Worm (Caenorhabditis elegans) whole organism, young adult: ENCODE measurements around the gene Y25C1A.7.

Source experiments
- B0261.1 ChIP-seq: sonication (generic microtip); optimal IDR thresholded peaks from 2 replicates; lab custom pipeline; 2016; ENCODE audit warnings: mild to moderate bottlenecking, missing genetic modification characterization, moderate library complexity, missing compliant biosample characterization
- C06A6.2 ChIP-seq: fragments of 200-800 bp; sonication (Bioruptor generic); conservative IDR thresholded peaks from 2 replicates; pipeline ENCODE4 v1.3.6; 2022; ENCODE audit warnings: missing genetic modification characterization, missing compliant biosample characterization
- C17E4.6 ChIP-seq: fragments of 200-800 bp; sonication (Bioruptor generic); IDR thresholded peaks from 2 replicates; pipeline ENCODE4 v1.3.6; 2022; ENCODE audit warnings: missing genetic modification reagents, missing genetic modification characterization, missing compliant biosample characterization
- F39B2.1 ChIP-seq: fragments of 200-800 bp; sonication (Bioruptor generic); IDR thresholded peaks from 2 replicates; pipeline ENCODE4 v1.3.6; 2022; ENCODE audit warnings: missing genetic modification reagents, missing genetic modification characterization, missing compliant biosample characterization
- F52B5.7 ChIP-seq: sonication (generic microtip); optimal IDR thresholded peaks from 2 replicates; lab custom pipeline; 2016; ENCODE audit warnings: mild to moderate bottlenecking, missing genetic modification characterization, missing compliant biosample characterization
- F55B11.4 ChIP-seq: sonication (generic microtip); optimal IDR thresholded peaks from 2 replicates; lab custom pipeline; 2016; ENCODE audit warnings: missing compliant biosample characterization, missing genetic modification characterization, borderline replicate concordance; ENCODE audit not compliant: insufficient read depth
- attf-5 ChIP-seq: fragments of 200-800 bp; sonication (Bioruptor generic); optimal IDR thresholded peaks from 2 replicates; lab custom pipeline; 2018; ENCODE audit warnings: mild to moderate bottlenecking, missing genetic modification characterization, missing compliant biosample characterization
- bed-2 ChIP-seq: fragments of 200-800 bp; sonication (Bioruptor generic); IDR thresholded peaks from 2 replicates; pipeline ENCODE4 v1.3.6; 2022; ENCODE audit warnings: missing genetic modification reagents, missing genetic modification characterization, missing compliant biosample characterization
- cebp-2 ChIP-seq: fragments of 200-800 bp; sonication (Bioruptor generic); IDR thresholded peaks from 2 replicates; pipeline ENCODE4 v1.3.6; 2022; ENCODE audit warnings: missing genetic modification characterization, missing compliant biosample characterization
- ceh-27 ChIP-seq: fragments of 200-800 bp; sonication (Bioruptor generic); optimal IDR thresholded peaks from 2 replicates; lab custom pipeline; 2018; ENCODE audit warnings: mild to moderate bottlenecking, missing genetic modification characterization, moderate library complexity, missing compliant biosample characterization
- ceh-79 ChIP-seq: sonication (generic microtip); optimal IDR thresholded peaks from 2 replicates; lab custom pipeline; 2017; ENCODE audit warnings: mild to moderate bottlenecking, missing genetic modification characterization, missing compliant biosample characterization
- chd-7 ChIP-seq: sonication (generic microtip); optimal IDR thresholded peaks from 2 replicates; lab custom pipeline; 2016; ENCODE audit warnings: mild to moderate bottlenecking, missing genetic modification characterization, moderate library complexity, missing compliant biosample characterization
- dpl-1 ChIP-seq: fragments of 150-350 bp; optimal IDR thresholded peaks from 2 replicates; lab custom pipeline; 2014; ENCODE audit warnings: missing biosample characterization, missing genetic modification reagents, missing genetic modification characterization
- egl-18 ChIP-seq: fragments of 200-800 bp; sonication (Bioruptor generic); IDR thresholded peaks from 2 replicates; pipeline ENCODE4 v1.3.6; 2022; ENCODE audit warnings: missing genetic modification reagents, missing genetic modification characterization, missing compliant biosample characterization
- egrh-3 ChIP-seq: fragments of 200-800 bp; sonication (Bioruptor generic); IDR thresholded peaks from 2 replicates; pipeline ENCODE4 v1.3.6; 2022; ENCODE audit warnings: missing genetic modification reagents, missing genetic modification characterization, missing compliant biosample characterization
- gei-17 ChIP-seq: fragments of 200-800 bp; sonication (Bioruptor generic); optimal IDR thresholded peaks from 2 replicates; lab custom pipeline; 2018; ENCODE audit warnings: mild to moderate bottlenecking, missing genetic modification characterization, missing compliant biosample characterization
- hmg-1.2 ChIP-seq: fragments of 200-800 bp; sonication (Bioruptor generic); IDR thresholded peaks from 2 replicates; pipeline ENCODE4 v1.3.6; 2022; ENCODE audit warnings: missing genetic modification reagents, missing genetic modification characterization, missing compliant biosample characterization
- hsf-1 ChIP-seq: fragments of 200-800 bp; sonication (Bioruptor generic); IDR thresholded peaks from 2 replicates; pipeline ENCODE4 v1.3.6; 2022; ENCODE audit warnings: missing genetic modification reagents, missing genetic modification characterization, missing compliant biosample characterization
- lin-54 ChIP-seq: fragments of 200-800 bp; sonication (Bioruptor generic); optimal IDR thresholded peaks from 2 replicates; lab custom pipeline; 2018; ENCODE audit warnings: mild to moderate bottlenecking, missing genetic modification characterization, missing compliant biosample characterization
- lsy-27 ChIP-seq: sonication (generic microtip); optimal IDR thresholded peaks from 2 replicates; lab custom pipeline; 2017; ENCODE audit warnings: missing genetic modification characterization, mild to moderate bottlenecking, missing compliant biosample characterization, antibody characterized with exemption, missing genotype, borderline replicate concordance; ENCODE audit not compliant: insufficient read depth
- madf-6 ChIP-seq: fragments of 200-800 bp; sonication (Bioruptor generic); IDR thresholded peaks from 2 replicates; pipeline ENCODE4 v1.3.6; 2022; ENCODE audit warnings: missing genetic modification reagents, missing genetic modification characterization, missing compliant biosample characterization
- mcd-1 ChIP-seq: fragments of 200-800 bp; sonication (Bioruptor generic); IDR thresholded peaks from 2 replicates; pipeline ENCODE4 v1.3.6; 2022; ENCODE audit warnings: missing genetic modification reagents, missing genetic modification characterization, missing compliant biosample characterization
- nfyb-1 ChIP-seq: fragments of 200-800 bp; sonication (Bioruptor generic); IDR thresholded peaks from 2 replicates; pipeline ENCODE4 v1.3.6; 2022; ENCODE audit warnings: missing genetic modification reagents, missing genetic modification characterization, missing compliant biosample characterization
- nhr-179 ChIP-seq: sonication (generic microtip); optimal IDR thresholded peaks from 2 replicates; lab custom pipeline; 2016; ENCODE audit warnings: mild to moderate bottlenecking, missing genetic modification characterization, missing compliant biosample characterization
- pbrm-1 ChIP-seq: fragments of 200-800 bp; sonication (Bioruptor generic); IDR thresholded peaks from 2 replicates; pipeline ENCODE4 v1.3.6; 2022; ENCODE audit warnings: missing genetic modification reagents, missing genetic modification characterization, missing compliant biosample characterization
- pha-4 ChIP-seq: fragments of 150-350 bp; sonication (generic microtip); optimal IDR thresholded peaks from 2 replicates; lab custom pipeline; 2014; ENCODE audit warnings: missing biosample characterization, missing genetic modification reagents, missing genetic modification characterization
- snpc-3.4 ChIP-seq: sonication (generic microtip); optimal IDR thresholded peaks from 2 replicates; lab custom pipeline; 2017; ENCODE audit warnings: missing genetic modification characterization, mild to moderate bottlenecking, missing compliant biosample characterization, antibody characterized with exemption, moderate library complexity, missing genotype, missing genetic modification reagents
- tbp1 ChIP-seq: fragments of 200-800 bp; sonication (Bioruptor generic); optimal IDR thresholded peaks from 2 replicates; lab custom pipeline; 2018; ENCODE audit warnings: mild to moderate bottlenecking, missing genetic modification characterization, missing compliant biosample characterization
- tbx-9 ChIP-seq: sonication (generic microtip); optimal IDR thresholded peaks from 2 replicates; lab custom pipeline; 2016; ENCODE audit warnings: borderline replicate concordance, missing genetic modification characterization, inconsistent platforms, missing compliant biosample characterization
- zfh-2 ChIP-seq: fragments of 200-800 bp; sonication (Bioruptor generic); conservative IDR thresholded peaks from 2 replicates; pipeline ENCODE4 v1.3.6; 2022; ENCODE audit warnings: missing genetic modification reagents, missing genetic modification characterization, missing compliant biosample characterization
- ztf-22 ChIP-seq: fragments of 200-800 bp; sonication (Bioruptor generic); optimal IDR thresholded peaks from 2 replicates; lab custom pipeline; 2018; ENCODE audit warnings: mild to moderate bottlenecking, missing genetic modification characterization, moderate library complexity, missing compliant biosample characterization
- ztf-6 ChIP-seq: fragments of 200-800 bp; sonication (Bioruptor generic); IDR thresholded peaks from 2 replicates; pipeline ENCODE4 v1.3.6; 2022; ENCODE audit warnings: missing genetic modification reagents, missing genetic modification characterization, missing compliant biosample characterization

Gene Y25C1A.7

DNA sequence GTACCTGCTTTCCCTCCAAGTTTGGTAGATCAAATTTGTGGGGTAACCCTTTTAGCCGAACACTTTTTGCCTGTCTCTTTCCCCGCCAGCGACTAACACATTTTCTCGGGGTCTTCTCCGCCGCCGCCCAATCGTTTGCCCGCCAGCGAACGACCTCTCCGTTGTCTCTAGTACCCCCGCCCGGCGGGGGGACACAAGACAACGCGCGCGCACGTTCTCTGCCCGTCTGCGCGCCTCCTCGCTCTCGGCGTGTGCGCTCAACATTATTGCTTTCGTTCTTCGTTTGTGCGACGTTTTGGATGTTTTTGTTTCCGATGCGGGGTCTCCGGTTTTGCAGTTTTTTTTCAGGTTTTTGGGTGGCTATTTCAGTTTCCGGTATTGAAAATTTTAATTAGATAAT, 15.3 kb downstream of the Y25C1A.7 start (continued):
- no peak for TF ChIP-seq ztf-22 (GFP tag; lab: Kevin White, UChicago)
- no peak for TF ChIP-seq pbrm-1 (GFP tag; lab: Robert Waterston, UW)
- TF ChIP-seq ztf-6, result no peak
- no peak for TF ChIP-seq C06A6.2
- TF ChIP-seq F52B5.7 (tag; lab: Kevin White, UChicago), result no peak
- peak; percentile 18 for TF ChIP-seq ceh-27 (GFP tag; lab: Kevin White, UChicago)
- no peak for TF ChIP-seq nfyb-1 (GFP tag; lab: Robert Waterston, UW)
- no peak for TF ChIP-seq dpl-1 (GFP tag; lab: Kevin White, UChicago)
- TF ChIP-seq pha-4 (tag; lab: Kevin White, UChicago), result no peak
- TF ChIP-seq chd-7 (tag; lab: Kevin White, UChicago), result no peak
- peak; percentile 23 for TF ChIP-seq attf-5 (GFP tag; lab: Kevin White, UChicago)
- 0 out of 2 replicates have a peak, but pooled peaks have one; percentile 29 for TF ChIP-seq egl-18 (GFP tag; lab: Robert Waterston, UW)
- TF ChIP-seq, all 124 proteins: peak for 11

DNA sequence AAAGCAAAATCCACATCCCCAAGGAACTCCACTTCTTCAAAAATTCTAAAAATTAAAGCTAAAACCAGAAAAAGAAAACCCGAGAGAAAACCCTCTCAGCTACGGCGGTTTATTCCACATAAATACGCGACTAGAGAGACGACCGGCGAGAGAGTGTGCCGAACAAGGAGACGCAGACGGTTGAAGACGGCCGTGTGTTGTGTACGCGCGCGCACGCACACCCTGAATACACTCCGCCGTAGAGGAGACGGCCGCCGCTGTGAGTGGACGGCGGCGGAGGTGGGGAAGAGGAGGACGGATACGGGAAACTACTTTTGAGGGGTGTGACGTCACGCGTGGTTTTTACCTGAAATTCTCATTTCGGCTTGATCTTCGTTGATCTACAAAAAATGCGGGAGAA, 16.2 kb downstream of the Y25C1A.7 start:
- TF ChIP-seq C17E4.6 (GFP tag; lab: Robert Waterston, UW) (no peak), hsf-1 (GFP tag; lab: Robert Waterston, UW) (0 out of 2 replicates have a peak, but pooled peaks have one; percentile 41), mcd-1 (GFP tag; lab: Robert Waterston, UW) (0 out of 2 replicates have a peak, but pooled peaks have one; percentile 8), tbp1 (GFP tag; lab: Kevin White, UChicago) (no peak), F39B2.1 (GFP tag; lab: Robert Waterston, UW) (no peak), hmg-1.2 (peak; percentile 96), pha-4 (tag; lab: Kevin White, UChicago) (no peak), lsy-27 (tag; lab: Kevin White, UChicago) (no peak), cebp-2 (0 out of 2 replicates have a peak, but pooled peaks have one; percentile 49), madf-6 (0 out of 2 replicates have a peak, but pooled peaks have one; percentile 0), zfh-2 (GFP tag; lab: Robert Waterston, UW) (peak; percentile 89), egrh-3 (peak; percentile 53; the same call in 1 of the 2 replicates), pbrm-1 (GFP tag; lab: Robert Waterston, UW) (no peak)

DNA sequence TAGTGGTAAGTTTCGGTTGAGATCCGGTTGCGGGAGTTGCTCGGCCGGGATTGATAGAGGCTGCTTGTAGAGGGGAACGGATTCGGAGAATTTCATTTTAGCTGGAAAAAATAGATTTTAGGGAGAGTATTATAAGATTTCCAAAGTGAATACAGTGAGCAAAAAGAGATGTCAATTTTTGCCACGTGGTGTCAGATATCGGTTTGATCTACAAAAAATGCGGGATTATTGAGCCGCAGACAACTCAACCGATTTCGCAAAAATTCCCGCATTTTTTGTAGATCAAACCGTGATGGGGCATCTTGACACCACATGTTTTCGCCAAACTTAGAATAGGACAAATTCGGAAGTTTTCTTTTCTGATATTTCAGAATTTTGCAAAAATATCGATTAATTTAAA, 16.6 kb downstream of the Y25C1A.7 start, which contains the start of gene lido-13:
Gene lido-13 (minus strand): TSS at position 101 of the 400 bp plus-strand sequence.
- TF ChIP-seq bed-2, result no peak
- peak; percentile 38; the same call in 1 of the 2 replicates for TF ChIP-seq madf-6

DNA sequence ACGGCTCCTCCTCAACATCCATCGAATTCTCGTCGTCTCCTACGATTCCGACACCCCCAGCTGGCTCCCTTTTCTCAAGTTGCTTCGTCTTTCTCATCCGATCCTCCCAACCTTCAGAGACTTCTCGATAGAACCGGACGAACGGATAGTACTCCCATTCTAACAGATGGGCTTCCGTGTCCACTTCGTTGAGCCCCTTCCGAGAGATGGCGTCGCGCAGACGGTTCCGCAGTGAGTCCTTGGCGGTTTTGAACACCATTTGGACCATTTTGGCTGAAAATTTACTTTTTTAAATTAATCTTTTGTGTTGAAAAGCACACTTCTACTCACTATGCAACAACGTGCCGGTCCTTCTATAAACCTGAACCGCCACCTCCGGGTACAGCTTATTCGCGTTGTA, 17.2 kb downstream of the Y25C1A.7 start:
- no peak for TF ChIP-seq tbx-9 (tag; lab: Kevin White, UChicago)
- no peak for TF ChIP-seq lin-54 (GFP tag; lab: Kevin White, UChicago)
- TF ChIP-seq F55B11.4, result no peak
- no peak for TF ChIP-seq pbrm-1 (GFP tag; lab: Robert Waterston, UW)
- no peak for TF ChIP-seq ceh-79 (tag; lab: Kevin White, UChicago)
- TF ChIP-seq nhr-179, result no peak
- TF ChIP-seq B0261.1 (tag; lab: Kevin White, UChicago), result no peak
- TF ChIP-seq pha-4 (tag; lab: Kevin White, UChicago), result no peak
- no peak for TF ChIP-seq gei-17 (GFP tag; lab: Kevin White, UChicago)
- TF ChIP-seq C17E4.6 (GFP tag; lab: Robert Waterston, UW), result no peak

DNA sequence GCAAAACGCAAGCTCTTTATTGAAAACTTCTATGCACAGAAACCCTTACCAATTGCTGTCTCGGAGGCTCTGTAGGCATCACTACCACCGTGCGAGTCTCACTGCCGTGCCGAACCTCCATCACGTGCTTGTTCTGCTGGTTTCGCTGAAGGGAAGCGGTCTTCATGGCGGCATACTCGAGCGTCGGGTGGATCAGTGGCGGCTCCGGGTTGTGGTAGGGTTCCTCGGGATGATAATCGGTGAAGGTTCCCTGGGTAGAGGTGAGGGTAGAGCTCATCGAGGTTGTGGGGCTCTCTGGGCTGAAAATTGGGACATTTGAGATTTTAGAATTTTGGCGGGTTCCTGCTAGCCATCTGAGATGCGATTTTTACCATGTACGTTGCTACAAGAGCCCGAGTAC, 18.0 kb downstream of the Y25C1A.7 start:
- no peak for TF ChIP-seq snpc-3.4
- TF ChIP-seq zfh-2 (GFP tag; lab: Robert Waterston, UW), result peak; percentile 55; the same call in 1 of the 2 replicates
